Worm (Caenorhabditis elegans) whole organism, L1 larva: ENCODE measurements around the gene sri-7.

ENCODE experiments used
- F16B12.6 ChIP-seq: fragments of 150-350 bp; optimal IDR thresholded peaks from 2 replicates; lab custom pipeline; 2014; ENCODE audit warnings: missing biosample characterization, missing genetic modification characterization
- aha-1 ChIP-seq: fragments of 150-350 bp; optimal IDR thresholded peaks from 2 replicates; lab custom pipeline; 2014; ENCODE audit warnings: missing biosample characterization, missing genetic modification characterization
- alr-1 ChIP-seq: fragments of 200-800 bp; sonication (Bioruptor generic); optimal IDR thresholded peaks from 2 replicates; lab custom pipeline; 2018; ENCODE audit warnings: borderline replicate concordance, mild to moderate bottlenecking, missing genetic modification characterization, missing compliant biosample characterization
- ama-1 ChIP-seq: fragments of 150-350 bp; optimal IDR thresholded peaks from 2 replicates; lab custom pipeline; 2014
- blmp-1 ChIP-seq: fragments of 150-350 bp; optimal IDR thresholded peaks from 2 replicates; lab custom pipeline; 2014; ENCODE audit warnings: missing biosample characterization, missing genetic modification characterization
- ceh-8 ChIP-seq: fragments of 200-800 bp; sonication (Bioruptor generic); optimal IDR thresholded peaks from 2 replicates; lab custom pipeline; 2018; ENCODE audit warnings: mild to moderate bottlenecking, missing genetic modification characterization, moderate library complexity, missing compliant biosample characterization
- ceh-82 ChIP-seq, 3 experiments: fragments of 150-350 bp in 1 of 3; sonication (generic microtip) in 2 of 3; optimal IDR thresholded peaks; 2 replicates each; lab custom pipeline; 2014 to 2017; ENCODE audit warnings: missing biosample characterization in 3 of 3, missing genetic modification characterization in 3 of 3
- ceh-88 ChIP-seq: fragments of 200-800 bp; sonication (Bioruptor generic); IDR thresholded peaks from 2 replicates; pipeline ENCODE4 v1.3.6; 2022; ENCODE audit warnings: missing genetic modification characterization, missing compliant biosample characterization
- efl-1 ChIP-seq, 4 experiments: fragments of 150-350 bp; optimal IDR thresholded peaks in 3 of 4; peaks in 1 of 4; 1 replicate in 1 of 4; 2 replicates in 3 of 4; lab custom pipeline; 2014; ENCODE audit warnings: missing biosample characterization in 2 of 4, missing genetic modification characterization in 2 of 4, missing genetic modification reagents in 2 of 4
- elt-2 ChIP-seq: sonication (generic microtip); optimal IDR thresholded peaks from 2 replicates; lab custom pipeline; 2016; ENCODE audit warnings: missing genetic modification characterization, mild to moderate bottlenecking, inconsistent platforms, missing compliant biosample characterization, missing genetic modification reagents
- ets-5 ChIP-seq: fragments of 200-800 bp; sonication (Bioruptor generic); IDR thresholded peaks from 2 replicates; pipeline ENCODE4 v1.3.6; 2022; ENCODE audit warnings: missing genetic modification characterization, missing compliant biosample characterization
- fkh-4 ChIP-seq: sonication (generic microtip); optimal IDR thresholded peaks from 2 replicates; lab custom pipeline; 2016; ENCODE audit warnings: missing compliant biosample characterization, missing genetic modification characterization, borderline replicate concordance
- grh-1 ChIP-seq: fragments of 200-800 bp; sonication (Bioruptor generic); IDR thresholded peaks from 2 replicates; pipeline ENCODE4 v1.3.6; 2022; ENCODE audit warnings: missing genetic modification reagents, missing genetic modification characterization, missing compliant biosample characterization
- isw-1 ChIP-seq: fragments of 200-800 bp; sonication (Bioruptor generic); IDR thresholded peaks from 2 replicates; pipeline ENCODE4 v1.3.6; 2022; ENCODE audit warnings: missing genetic modification characterization, missing compliant biosample characterization
- lin-14 ChIP-seq: fragments of 200-800 bp; sonication (Bioruptor generic); optimal IDR thresholded peaks from 2 replicates; lab custom pipeline; 2018; ENCODE audit warnings: mild to moderate bottlenecking, missing genetic modification characterization, moderate library complexity, missing compliant biosample characterization
- lin-35 ChIP-seq, 2 experiments: fragments of 150-350 bp; optimal IDR thresholded peaks; 2 replicates each; lab custom pipeline; 2014; ENCODE audit warnings: missing biosample characterization in 2 of 2, missing genetic modification characterization in 2 of 2, missing genetic modification reagents in 2 of 2
- mdl-1 ChIP-seq, 2 experiments: fragments of 150-350 bp; optimal IDR thresholded peaks; 2 replicates each; lab custom pipeline; 2014 to 2017; ENCODE audit warnings: missing biosample characterization in 2 of 2, missing genetic modification characterization in 2 of 2, inconsistent platforms in 1 of 2
- mep-1 ChIP-seq: fragments of 150-350 bp; optimal IDR thresholded peaks from 2 replicates; lab custom pipeline; 2014; ENCODE audit warnings: missing biosample characterization, missing genetic modification characterization
- nhr-11 ChIP-seq: fragments of 150-350 bp; optimal IDR thresholded peaks from 2 replicates; lab custom pipeline; 2014; ENCODE audit warnings: missing biosample characterization, missing genetic modification characterization
- nhr-12 ChIP-seq: sonication (generic microtip); optimal IDR thresholded peaks from 2 replicates; lab custom pipeline; 2017; ENCODE audit warnings: missing biosample characterization, missing genetic modification characterization
- nhr-19 ChIP-seq: fragments of 200-800 bp; sonication (Bioruptor generic); conservative IDR thresholded peaks from 2 replicates; pipeline ENCODE4 v1.3.6; 2022; ENCODE audit warnings: missing genetic modification characterization, missing compliant biosample characterization
- nhr-71 ChIP-seq: sonication (generic microtip); optimal IDR thresholded peaks from 2 replicates; lab custom pipeline; 2016; ENCODE audit warnings: mild to moderate bottlenecking, missing genetic modification characterization, moderate library complexity, missing compliant biosample characterization
- nhr-90 ChIP-seq: sonication (generic microtip); optimal IDR thresholded peaks from 2 replicates; lab custom pipeline; 2016; ENCODE audit warnings: mild to moderate bottlenecking, missing genetic modification characterization, missing compliant biosample characterization; ENCODE audit not compliant: poor library complexity
- pag-3 ChIP-seq: sonication (generic microtip); optimal IDR thresholded peaks from 2 replicates; lab custom pipeline; 2017; ENCODE audit warnings: missing genetic modification characterization, mild to moderate bottlenecking, missing compliant biosample characterization, antibody characterized with exemption, borderline replicate concordance; ENCODE audit not compliant: insufficient read depth
- pax-3 ChIP-seq: fragments of 200-800 bp; sonication (Bioruptor generic); optimal IDR thresholded peaks from 2 replicates; lab custom pipeline; 2018; ENCODE audit warnings: mild to moderate bottlenecking, missing genetic modification characterization, moderate library complexity, missing compliant biosample characterization
- pqm-1 ChIP-seq: sonication (generic microtip); optimal IDR thresholded peaks from 3 replicates; lab custom pipeline; 2017; ENCODE audit warnings: missing biosample characterization, missing genetic modification characterization
- sptf-1 ChIP-seq: fragments of 150-350 bp; optimal IDR thresholded peaks from 2 replicates; lab custom pipeline; 2014; ENCODE audit warnings: missing biosample characterization, missing genetic modification characterization
- sup-37 ChIP-seq: fragments of 200-800 bp; sonication (Bioruptor generic); optimal IDR thresholded peaks from 2 replicates; lab custom pipeline; 2018; ENCODE audit warnings: mild to moderate bottlenecking, missing genetic modification characterization, missing compliant biosample characterization
- swsn-7 ChIP-seq: sonication (generic microtip); optimal IDR thresholded peaks from 2 replicates; lab custom pipeline; 2016; ENCODE audit warnings: missing genetic modification characterization, missing compliant biosample characterization
- tbx-2 ChIP-seq: sonication (generic microtip); optimal IDR thresholded peaks from 2 replicates; lab custom pipeline; 2016; ENCODE audit warnings: missing genetic modification characterization, missing compliant biosample characterization
- unc-62 ChIP-seq: fragments of 150-350 bp; optimal IDR thresholded peaks from 2 replicates; lab custom pipeline; 2014; ENCODE audit warnings: missing biosample characterization, missing genetic modification reagents, missing genetic modification characterization
- unc-98 ChIP-seq: fragments of 200-800 bp; sonication (Bioruptor generic); IDR thresholded peaks from 2 replicates; pipeline ENCODE4 v1.3.6; 2022; ENCODE audit warnings: missing genetic modification characterization, missing compliant biosample characterization
- vab-15 ChIP-seq: sonication (generic microtip); optimal IDR thresholded peaks from 2 replicates; lab custom pipeline; 2017; ENCODE audit warnings: missing genotype, mild to moderate bottlenecking, missing genetic modification characterization, missing compliant biosample characterization
- zip-4 ChIP-seq: fragments of 200-800 bp; sonication (Bioruptor generic); optimal IDR thresholded peaks from 2 replicates; lab custom pipeline; 2018; ENCODE audit warnings: mild to moderate bottlenecking, missing genetic modification characterization, moderate library complexity, missing compliant biosample characterization
- ztf-11 ChIP-seq, 2 experiments: sonication (generic microtip); optimal IDR thresholded peaks; 2 replicates each; lab custom pipeline; 2016 to 2017; ENCODE audit warnings: missing genetic modification characterization in 2 of 2, missing biosample characterization in 1 of 2, missing compliant biosample characterization in 1 of 2
- ztf-4 ChIP-seq: fragments of 150-350 bp; optimal IDR thresholded peaks from 2 replicates; lab custom pipeline; 2014; ENCODE audit warnings: missing biosample characterization, missing genetic modification characterization

Gene sri-7

DNA sequence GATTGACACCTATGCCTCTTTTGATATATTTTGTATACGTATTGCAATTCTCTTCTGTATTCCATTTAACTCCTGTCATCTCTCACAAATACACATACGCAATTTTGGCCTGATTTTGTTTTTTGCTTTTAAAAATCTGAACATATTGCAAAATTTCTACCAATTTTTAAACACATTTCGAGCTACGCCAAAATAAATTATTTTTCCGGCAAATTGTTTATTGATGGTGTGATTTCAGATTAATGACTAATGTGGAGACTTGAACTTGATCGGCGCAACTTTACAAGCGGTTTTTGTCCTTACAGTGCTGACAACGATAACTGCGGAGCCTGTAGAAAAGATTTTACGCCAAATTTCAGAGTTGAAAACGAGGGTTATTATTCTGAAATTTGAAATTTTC, 3.0 kb upstream of the sri-7 start:
- no peak for TF ChIP-seq ama-1 (lab: Kevin White, UChicago)

DNA sequence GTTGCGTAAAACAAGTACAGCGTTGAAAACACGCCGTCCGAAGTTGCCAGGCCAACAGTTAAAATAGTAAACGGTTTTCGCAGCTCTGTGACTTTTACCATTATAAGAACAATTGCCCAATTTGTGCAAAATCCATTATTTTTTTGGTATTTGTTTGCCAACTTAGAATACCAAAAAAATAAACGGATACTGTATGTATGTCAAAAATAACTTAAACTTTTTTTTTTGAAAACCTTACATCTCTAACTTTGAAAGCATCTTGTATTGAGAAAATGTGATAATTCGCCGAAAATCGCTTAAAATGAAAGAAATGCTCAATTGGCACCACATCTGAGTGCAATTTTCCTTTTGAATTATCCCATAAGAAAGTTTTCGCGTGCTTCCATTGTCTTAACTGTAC, 1.4 kb upstream of the sri-7 start, which contains the start of gene fbxa-199:
Gene fbxa-199 (minus strand): TSS at position 101 of the 400 bp plus-strand sequence.
- TF ChIP-seq lin-14 (GFP tag; lab: Kevin White, UChicago) (no peak), mep-1 (tag; lab: Kevin White, UChicago) (no peak), nhr-19 (GFP tag; lab: Robert Waterston, UW) (no peak), ztf-11 (tag; optimal IDR thresholded peaks at IDR 0.05; lab: Kevin White, UChicago) (no peak), ets-5 (no peak), pag-3 (tag; lab: Kevin White, UChicago) (no peak), fkh-4 (tag; lab: Kevin White, UChicago) (no peak), pax-3 (no peak), vab-15 (tag; lab: Kevin White, UChicago) (no peak), alr-1 (tag; lab: Kevin White, UChicago) (no peak), unc-98 (GFP tag; lab: Robert Waterston, UW) (no peak), lin-35 (GFP tag; optimal IDR thresholded peaks at IDR 0.05; lab: Kevin White, UChicago) (no peak), aha-1 (tag; lab: Kevin White, UChicago) (no peak), grh-1 (no peak), sptf-1 (no peak)

DNA sequence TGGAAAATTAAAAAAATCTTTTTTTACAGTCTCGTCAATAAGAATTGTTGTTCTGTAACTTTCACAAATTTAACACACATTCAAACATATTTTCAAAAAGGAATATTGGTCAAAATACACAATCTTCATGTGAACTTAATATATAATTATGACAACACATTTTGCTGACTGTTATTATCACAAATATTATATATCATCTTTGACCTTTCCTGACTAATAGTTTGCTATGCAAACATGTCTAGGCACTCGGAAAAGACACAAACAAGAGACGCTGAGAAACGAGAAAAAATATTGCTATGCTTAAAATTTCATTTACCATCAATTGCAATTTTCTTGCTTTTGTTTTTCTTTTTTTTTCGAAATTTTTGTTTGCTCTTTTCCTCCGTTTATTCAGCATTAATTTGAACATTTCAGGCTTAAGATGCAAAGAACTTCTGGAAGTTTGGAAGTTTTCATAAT, 1.8 kb downstream of the sri-7 start, which contains the start of gene fbxa-135:
Gene fbxa-135 (plus strand): TSS at position 409 of the 459 bp plus-strand sequence.
- no peak for TF ChIP-seq ceh-88 (GFP tag; lab: Robert Waterston, UW)
- TF ChIP-seq elt-2 (tag; lab: Kevin White, UChicago) = peak; percentile 3

DNA sequence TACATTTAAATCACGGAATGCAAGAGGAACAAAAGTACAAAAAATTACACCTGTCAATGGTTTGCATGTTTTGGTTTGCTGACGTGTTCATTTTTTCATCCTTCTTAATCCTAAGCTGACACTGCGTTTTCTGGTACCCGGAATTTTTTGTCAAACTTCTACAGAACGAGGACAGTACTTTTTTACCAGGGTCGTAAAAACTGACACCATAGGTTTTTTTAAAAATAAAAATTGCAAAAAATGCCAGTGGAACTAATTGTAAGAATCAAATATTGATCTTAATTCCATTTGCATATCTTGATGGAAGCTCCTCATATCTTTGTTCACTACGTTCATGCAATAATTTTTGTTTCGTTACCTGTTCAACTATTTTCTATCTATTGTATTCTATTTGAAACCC, 4.7 kb downstream of the sri-7 start, which contains the start of gene srh-258:
Gene srh-258 (plus strand): TSS at position 301 of the 400 bp plus-strand sequence.
- no peak for TF ChIP-seq nhr-11
- TF ChIP-seq unc-62 = no peak
- no peak for TF ChIP-seq lin-14 (GFP tag; lab: Kevin White, UChicago)
- no peak for TF ChIP-seq pqm-1 (tag; lab: Kevin White, UChicago)
- no peak for TF ChIP-seq efl-1 (optimal IDR thresholded peaks at IDR 0.05; lab: Kevin White, UChicago)
- no peak for TF ChIP-seq efl-1 (GFP tag; optimal IDR thresholded peaks at IDR 0.05 in 1 of 2; lab: Kevin White, UChicago)
- no peak for TF ChIP-seq ceh-8 (GFP tag; lab: Kevin White, UChicago)
- TF ChIP-seq vab-15 (tag; lab: Kevin White, UChicago) = no peak

DNA sequence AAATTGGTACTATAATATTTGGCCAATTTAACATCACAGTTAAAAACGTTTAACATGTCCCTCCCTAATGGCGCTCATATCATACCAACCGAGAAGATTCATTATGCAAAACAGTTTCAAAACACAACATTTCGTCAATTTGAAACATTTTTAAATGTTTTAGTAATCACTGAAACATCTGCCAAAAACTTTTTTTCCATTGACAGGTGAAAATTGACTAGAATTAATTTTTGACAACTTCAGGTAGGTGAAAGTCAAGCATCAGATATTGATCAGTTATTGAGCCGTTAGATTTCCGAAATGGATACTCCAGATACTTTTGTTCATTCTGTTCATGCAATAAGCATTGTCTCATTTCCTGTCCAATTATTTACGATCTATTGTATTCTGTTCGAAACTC, 6.8 kb downstream of the sri-7 start, which contains the start of gene srh-257:
Gene srh-257 (plus strand): TSS at position 301 of the 400 bp plus-strand sequence.
- TF ChIP-seq ztf-4 (no peak), nhr-71 (tag; lab: Kevin White, UChicago) (no peak), zip-4 (GFP tag; lab: Kevin White, UChicago) (no peak), mdl-1 (tag; optimal IDR thresholded peaks at IDR 0.05; lab: Kevin White, UChicago) (no peak), nhr-90 (tag; lab: Kevin White, UChicago) (no peak), isw-1 (GFP tag; lab: Robert Waterston, UW) (no peak)

DNA sequence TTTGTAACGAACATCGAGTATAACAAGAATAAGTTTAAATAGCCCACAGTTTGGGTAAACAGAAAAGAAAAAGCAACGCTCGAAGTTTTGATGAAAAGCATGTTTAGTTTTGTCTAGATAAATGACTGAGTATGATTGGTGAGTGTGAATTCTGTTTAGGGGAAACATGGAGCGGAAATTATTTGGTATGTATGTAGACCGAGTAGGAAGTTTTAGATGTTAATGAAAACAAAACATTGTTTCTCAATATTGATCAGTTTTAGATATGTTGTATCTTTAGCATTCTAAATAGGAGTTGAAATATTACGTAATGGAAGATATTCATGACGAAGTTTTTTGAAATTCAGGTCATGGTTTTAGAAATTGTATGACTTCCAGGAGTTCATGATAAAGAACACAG, 12.5 kb downstream of the sri-7 start, which contains the start of gene srbc-63:
Gene srbc-63 (minus strand): TSS at position 101 of the 400 bp plus-strand sequence.
- TF ChIP-seq tbx-2 (no peak), mdl-1 (tag; optimal IDR thresholded peaks at IDR 0.05; lab: Kevin White, UChicago) (no peak), sup-37 (GFP tag; lab: Kevin White, UChicago) (no peak), nhr-12 (tag; lab: Kevin White, UChicago) (no peak), F16B12.6 (tag; lab: Kevin White, UChicago) (no peak), blmp-1 (tag; lab: Kevin White, UChicago) (no peak), sptf-1 (no peak), swsn-7 (tag; lab: Kevin White, UChicago) (no peak), pqm-1 (tag; lab: Kevin White, UChicago) (no peak), ceh-82 (tag; optimal IDR thresholded peaks at IDR 0.05; lab: Kevin White, UChicago) (no peak)
- TF ChIP-seq, all 84 proteins: peak for 0
